Worm (Caenorhabditis elegans) whole organism, L3 larva: ENCODE data around the gene alfa-1.
A peak's percentile ranks its signal among the peaks of the same experiment; 100 is the strongest.

Experiments used
- R02D3.7 ChIP-seq: fragments of 150-350 bp; optimal IDR thresholded peaks from 2 replicates; lab custom pipeline; 2014; ENCODE audit warnings: missing biosample characterization, missing genetic modification characterization
- ama-1 ChIP-seq: fragments of 150-350 bp; optimal IDR thresholded peaks from 2 replicates; lab custom pipeline; 2018
- ceh-16 ChIP-seq: sonication (generic microtip); optimal IDR thresholded peaks from 2 replicates; lab custom pipeline; 2017; ENCODE audit warnings: missing biosample characterization, missing genetic modification characterization
- ceh-28 ChIP-seq: fragments of 150-350 bp; optimal IDR thresholded peaks from 2 replicates; lab custom pipeline; 2014; ENCODE audit warnings: missing biosample characterization, missing genetic modification reagents, missing genetic modification characterization
- ceh-9 ChIP-seq: sonication (generic microtip); optimal IDR thresholded peaks from 2 replicates; lab custom pipeline; 2018; ENCODE audit warnings: missing biosample characterization, missing genetic modification characterization
- daf-12 ChIP-seq: fragments of 150-350 bp; optimal IDR thresholded peaks from 2 replicates; lab custom pipeline; 2014; ENCODE audit warnings: missing biosample characterization, missing genetic modification reagents, missing genetic modification characterization
- egl-5 ChIP-seq: fragments of 150-350 bp; optimal IDR thresholded peaks from 2 replicates; lab custom pipeline; 2017; ENCODE audit warnings: missing biosample characterization, missing genetic modification reagents, missing genetic modification characterization, inconsistent platforms
- elt-2 ChIP-seq: sonication (generic microtip); optimal IDR thresholded peaks from 2 replicates; lab custom pipeline; 2016; ENCODE audit warnings: missing genetic modification reagents, mild to moderate bottlenecking, missing genetic modification characterization, missing compliant biosample characterization
- elt-3 ChIP-seq, 3 experiments: fragments of 150-350 bp in 1 of 3; sonication (generic microtip) in 2 of 3; optimal IDR thresholded peaks; 2 replicates in 2 of 3; 4 replicates in 1 of 3; lab custom pipeline; 2014 to 2017; ENCODE audit warnings: missing biosample characterization in 3 of 3, missing genetic modification characterization in 3 of 3
- eor-1 ChIP-seq, 2 experiments: fragments of 150-350 bp; optimal IDR thresholded peaks; 2 replicates each; lab custom pipeline; 2014 to 2018; ENCODE audit warnings: missing biosample characterization in 2 of 2, missing genetic modification characterization in 2 of 2
- fkh-10 ChIP-seq: sonication (generic microtip); optimal IDR thresholded peaks from 2 replicates; lab custom pipeline; 2017; ENCODE audit warnings: missing biosample characterization, missing genetic modification reagents, missing genetic modification characterization
- fkh-2 ChIP-seq: fragments of 150-350 bp; optimal IDR thresholded peaks from 2 replicates; lab custom pipeline; 2014; ENCODE audit warnings: missing biosample characterization, missing genetic modification reagents, missing genetic modification characterization
- jun-1 ChIP-seq: fragments of 150-350 bp; optimal IDR thresholded peaks from 2 replicates; lab custom pipeline; 2014; ENCODE audit warnings: missing biosample characterization, missing genetic modification reagents, missing genetic modification characterization
- lin-15B ChIP-seq: fragments of 150-350 bp; optimal IDR thresholded peaks from 2 replicates; lab custom pipeline; 2014; ENCODE audit warnings: missing biosample characterization, missing genetic modification characterization
- lin-39 ChIP-seq: fragments of 150-350 bp; optimal IDR thresholded peaks from 2 replicates; lab custom pipeline; 2018; ENCODE audit warnings: missing biosample characterization, missing genetic modification reagents, missing genetic modification characterization
- lsy-12 ChIP-seq: sonication (generic microtip); optimal IDR thresholded peaks from 2 replicates; lab custom pipeline; 2016; ENCODE audit warnings: mild to moderate bottlenecking, missing genetic modification characterization, missing compliant biosample characterization
- mdl-1 ChIP-seq: fragments of 150-350 bp; optimal IDR thresholded peaks from 2 replicates; lab custom pipeline; 2014; ENCODE audit warnings: missing biosample characterization, missing genetic modification characterization
- mml-1 ChIP-seq: fragments of 150-350 bp; sonication (generic microtip); optimal IDR thresholded peaks from 3 replicates; lab custom pipeline; 2014; ENCODE audit warnings: missing biosample characterization, missing genetic modification characterization
- nfya-1 ChIP-seq: sonication (generic microtip); optimal IDR thresholded peaks from 2 replicates; lab custom pipeline; 2017; ENCODE audit warnings: missing genetic modification characterization, mild to moderate bottlenecking, missing compliant biosample characterization, antibody characterized with exemption, moderate library complexity; ENCODE audit not compliant: insufficient read depth
- nhr-11 ChIP-seq: fragments of 150-350 bp; optimal IDR thresholded peaks from 2 replicates; lab custom pipeline; 2014; ENCODE audit warnings: missing biosample characterization, missing genetic modification characterization
- nhr-12 ChIP-seq: fragments of 150-350 bp; optimal IDR thresholded peaks from 2 replicates; lab custom pipeline; 2014; ENCODE audit warnings: missing biosample characterization, missing genetic modification characterization
- nhr-23 ChIP-seq: fragments of 150-350 bp; optimal IDR thresholded peaks from 2 replicates; lab custom pipeline; 2014; ENCODE audit warnings: missing biosample characterization, missing genetic modification reagents, missing genetic modification characterization
- nhr-25 ChIP-seq: sonication (generic microtip); optimal IDR thresholded peaks from 2 replicates; lab custom pipeline; 2017; ENCODE audit warnings: missing biosample characterization, missing genetic modification characterization
- nhr-43 ChIP-seq: sonication (generic microtip); optimal IDR thresholded peaks from 2 replicates; lab custom pipeline; 2016; ENCODE audit warnings: mild to moderate bottlenecking, missing genetic modification characterization, missing compliant biosample characterization; ENCODE audit not compliant: poor library complexity, severe bottlenecking
- nhr-77 ChIP-seq: fragments of 150-350 bp; optimal IDR thresholded peaks from 2 replicates; lab custom pipeline; 2014; ENCODE audit warnings: missing biosample characterization, missing genetic modification characterization
- pha-4 ChIP-seq: fragments of 150-350 bp; optimal IDR thresholded peaks from 2 replicates; lab custom pipeline; 2014; ENCODE audit warnings: missing biosample characterization, missing genetic modification reagents, missing genetic modification characterization
- pqm-1 ChIP-seq: fragments of 150-350 bp; optimal IDR thresholded peaks from 2 replicates; lab custom pipeline; 2017; ENCODE audit warnings: missing biosample characterization, missing genetic modification characterization, inconsistent platforms
- sea-2 ChIP-seq: fragments of 150-350 bp; sonication (generic microtip); optimal IDR thresholded peaks from 4 replicates; lab custom pipeline; 2014; ENCODE audit warnings: missing biosample characterization, missing genetic modification reagents, missing genetic modification characterization
- tbx-2 ChIP-seq: sonication (generic microtip); optimal IDR thresholded peaks from 2 replicates; lab custom pipeline; 2016; ENCODE audit warnings: mild to moderate bottlenecking, missing genetic modification characterization, missing compliant biosample characterization
- unc-39 ChIP-seq: sonication (generic microtip); optimal IDR thresholded peaks from 4 replicates; lab custom pipeline; 2017; ENCODE audit warnings: missing biosample characterization, missing genetic modification characterization
- unc-62 ChIP-seq: fragments of 150-350 bp; sonication (generic microtip); optimal IDR thresholded peaks from 4 replicates; lab custom pipeline; 2014; ENCODE audit warnings: missing biosample characterization, missing genetic modification reagents, missing genetic modification characterization
- zag-1 ChIP-seq: fragments of 150-350 bp; optimal IDR thresholded peaks from 2 replicates; lab custom pipeline; 2014; ENCODE audit warnings: missing biosample characterization, missing genetic modification characterization

alfa-1 gene

ce11 chrII:7640161-7640841 lies 22.0 kb downstream of the alfa-1 start:
- TF ChIP-seq egl-5 (tag; lab: Kevin White, UChicago), result peak; percentile 21
- TF ChIP-seq nhr-12 (tag; lab: Kevin White, UChicago), result no peak
- TF ChIP-seq nhr-11 (tag; lab: Kevin White, UChicago), result peak; percentile 4
- peak; percentile 69 for TF ChIP-seq lin-39
- TF ChIP-seq nhr-23, result no peak
- TF ChIP-seq nfya-1, result peak; percentile 47

ce11 chrII:7639036-7639435 lies 23.3 kb downstream of the alfa-1 start:
- TF ChIP-seq zag-1, result no peak
- peak; percentile 75 for TF ChIP-seq elt-2 (tag; lab: Kevin White, UChicago)
- TF ChIP-seq pqm-1 (tag; lab: Kevin White, UChicago), result peak; percentile 3

ce11 chrII:7636941-7637340 lies 25.4 kb downstream of the alfa-1 start:
- no peak for TF ChIP-seq sea-2
- TF ChIP-seq nfya-1, result peak; percentile 6
- no peak for TF ChIP-seq tbx-2 (tag; lab: Kevin White, UChicago)
- TF ChIP-seq, all 47 proteins: peak for 1

- TF ChIP-seq mml-1 (no peak), pha-4 (peak; percentile 22)
Measured at ce11 chrII:7635296-7635695, 27.0 kb downstream of the alfa-1 start.

DNA sequence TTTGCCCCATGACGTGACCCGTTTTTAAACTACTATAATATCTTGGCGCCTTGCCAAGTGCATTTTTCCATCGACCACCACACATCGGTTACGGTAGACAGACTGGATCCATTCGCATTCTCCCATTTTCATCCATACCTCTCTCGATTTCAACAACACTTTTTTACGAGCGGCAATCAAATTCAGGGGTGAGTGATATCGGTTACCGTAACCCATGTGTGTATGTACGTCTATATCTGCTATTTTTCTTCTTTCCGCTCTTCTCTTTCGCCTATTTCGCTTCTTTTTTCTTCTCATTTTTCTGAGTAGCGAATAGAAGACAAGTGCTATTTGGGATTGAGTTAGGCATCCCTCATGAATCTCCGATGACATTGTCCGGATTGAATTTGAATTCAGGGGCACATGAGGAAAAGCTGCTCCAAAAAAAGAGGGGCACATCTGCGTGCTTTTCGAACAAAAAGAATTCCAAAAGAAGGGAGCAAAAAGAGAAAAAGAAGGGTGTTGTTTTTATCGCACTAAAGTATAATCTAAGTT lies 30.6 kb downstream of the alfa-1 start:
- TF ChIP-seq nhr-43 (peak; percentile 19), fkh-2 (no peak), nfya-1 (peak; percentile 8), unc-39 (tag; lab: Kevin White, UChicago) (no peak), fkh-10 (GFP tag; lab: Kevin White, UChicago) (peak; percentile 79)
- TF ChIP-seq, all 47 proteins: peak for 3

ce11 chrII:7631171-7631570 lies 31.2 kb downstream of the alfa-1 start:
- TF ChIP-seq ama-1 (lab: Kevin White, UChicago) (no peak), ceh-28 (tag; lab: Kevin White, UChicago) (peak; percentile 27), mdl-1 (tag; lab: Kevin White, UChicago) (no peak), nhr-25 (tag; lab: Kevin White, UChicago) (peak; percentile 63), jun-1 (no peak), nhr-23 (peak; percentile 90), unc-62 (GFP tag; lab: Kevin White, UChicago) (peak; percentile 52), ceh-16 (tag; lab: Kevin White, UChicago) (no peak), fkh-2 (no peak), daf-12 (no peak), nhr-12 (tag; lab: Kevin White, UChicago) (no peak), zag-1 (no peak), elt-3 (tag; optimal IDR thresholded peaks at IDR 0.05; lab: Kevin White, UChicago) (peak in 2 of 3 experiments; percentile 35 to 95), lin-15B (peak; percentile 3), R02D3.7 (tag; lab: Kevin White, UChicago) (peak; percentile 11), eor-1 (tag; optimal IDR thresholded peaks at IDR 0.05; lab: Kevin White, UChicago) (no peak), nhr-43 (peak; percentile 88), nhr-77 (peak; percentile 15), tbx-2 (tag; lab: Kevin White, UChicago) (no peak), pqm-1 (tag; lab: Kevin White, UChicago) (no peak)

DNA sequence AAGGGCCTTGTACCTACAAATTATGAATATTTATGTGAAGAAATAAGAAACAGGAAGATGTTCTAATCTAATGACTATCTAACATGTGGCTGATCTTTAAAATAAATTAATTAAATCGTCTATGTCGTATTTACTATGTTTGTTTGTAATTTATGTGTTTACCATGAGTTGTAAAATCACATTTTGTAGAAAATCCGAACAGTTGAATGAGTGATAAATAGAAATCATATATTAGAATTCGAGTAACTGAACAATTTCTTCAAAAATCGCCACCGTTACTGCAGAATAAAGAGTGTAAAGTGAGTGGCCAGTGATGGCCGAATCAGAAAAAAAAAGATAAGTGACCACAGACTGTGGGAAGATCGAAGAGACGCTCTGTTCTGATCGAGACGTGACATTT lies 32.3 kb downstream of the alfa-1 start:
- TF ChIP-seq ceh-9 (tag; lab: Kevin White, UChicago) (no peak), tbx-2 (tag; lab: Kevin White, UChicago) (no peak), lsy-12 (no peak), unc-62 (GFP tag; lab: Kevin White, UChicago) (no peak), ama-1 (lab: Kevin White, UChicago) (no peak)
